Fruit fly (Drosophila melanogaster): Measurements from ENCODE around the gene Pgant5.

Pgant5 gene

dm6 chr2L:5060952-5061478 lies 32.4 kb downstream of the Pgant5 start (continued):
- TF ChIP-seq pum (GFP tag; optimal IDR thresholded peaks at IDR 0.05), result peak; percentile 80
- peak; percentile 38 for TF ChIP-seq Six4 (GFP tag; optimal IDR thresholded peaks at IDR 0.05)
- no peak for TF ChIP-seq CG6272 (GFP tag; IDR thresholded peaks at IDR 0.05)
- TF ChIP-seq Usf (GFP tag; optimal IDR thresholded peaks at IDR 0.05), result no peak
- no peak for TF ChIP-seq CG8765 (GFP tag; IDR thresholded peaks at IDR 0.05)
- no peak for TF ChIP-seq CG2202 (tag; optimal IDR thresholded peaks at IDR 0.05)
- TF ChIP-seq hkb (optimal IDR thresholded peaks at IDR 0.05), result no peak
- TF ChIP-seq hkb (GFP tag; IDR thresholded peaks at IDR 0.05), result peak; percentile 74
- TF ChIP-seq tx (GFP tag; optimal IDR thresholded peaks at IDR 0.05), result no peak
- TF ChIP-seq CG17361 (GFP tag; IDR thresholded peaks at IDR 0.05), result peak; percentile 60
- peak; percentile 43; the same call in 2 of the 3 replicates for TF ChIP-seq B-H1 (GFP tag; IDR thresholded peaks at IDR 0.05)
- peak; percentile 78 for TF ChIP-seq CG6813 (GFP tag; optimal IDR thresholded peaks at IDR 0.05)
- TF ChIP-seq ash1 (GFP tag; optimal IDR thresholded peaks at IDR 0.05), result no peak
- peak; percentile 30; the same call in 2 of the 3 replicates for TF ChIP-seq croc (GFP tag; conservative IDR thresholded peaks at IDR 0.05)
- TF ChIP-seq so (GFP tag; IDR thresholded peaks at IDR 0.05), result peak; percentile 91
- TF ChIP-seq CG43689 (GFP tag; IDR thresholded peaks at IDR 0.05), result 0 out of 2 replicates have a peak, but pooled peaks have one; percentile 36
- peak; percentile 24 for TF ChIP-seq D19A (tag; optimal IDR thresholded peaks at IDR 0.05)
- TF ChIP-seq CTCF (GFP tag; optimal IDR thresholded peaks at IDR 0.05), result no peak
- no peak for TF ChIP-seq tna (GFP tag; IDR thresholded peaks at IDR 0.05; ENCODE audit: partially characterized antibody)
- TF ChIP-seq Jarid2 (GFP tag; optimal IDR thresholded peaks at IDR 0.05), result peak; percentile 12
- TF ChIP-seq CG3838 (GFP tag; optimal IDR thresholded peaks at IDR 0.05), result peak; percentile 9
- peak; percentile 56 for TF ChIP-seq bab2 (GFP tag; optimal IDR thresholded peaks at IDR 0.05)
- TF ChIP-seq HmgD (GFP tag; optimal IDR thresholded peaks at IDR 0.05), result peak; percentile 26
- TF ChIP-seq maf-S (GFP tag; optimal IDR thresholded peaks at IDR 0.05), result peak; percentile 71
- TF ChIP-seq slbo (GFP tag; IDR thresholded peaks at IDR 0.05), result peak; percentile 78
- peak; percentile 28 for TF ChIP-seq Nf-YC (tag; optimal IDR thresholded peaks at IDR 0.05)
- peak; percentile 26 for TF ChIP-seq CG9609 (GFP tag; optimal IDR thresholded peaks at IDR 0.05)
- TF ChIP-seq CG14710 (tag; optimal IDR thresholded peaks at IDR 0.05), result peak; percentile 28
- peak; percentile 54 for TF ChIP-seq CG1603 (tag; optimal IDR thresholded peaks at IDR 0.05)
- TF ChIP-seq Mad (GFP tag; optimal IDR thresholded peaks at IDR 0.05), result no peak
- TF ChIP-seq rib (GFP tag; IDR thresholded peaks at IDR 0.05), result 0 out of 2 replicates have a peak, but pooled peaks have one; percentile 35
- no peak for TF ChIP-seq nerfin-2 (GFP tag; IDR thresholded peaks at IDR 0.05; ENCODE audit: partially characterized antibody)
- peak; percentile 31; the same call in 1 of the 2 replicates for TF ChIP-seq NFAT (GFP tag; IDR thresholded peaks at IDR 0.05)
- TF ChIP-seq CG9437 (GFP tag; optimal IDR thresholded peaks at IDR 0.05), result peak; percentile 49
- no peak for TF ChIP-seq CG6791 (GFP tag; IDR thresholded peaks at IDR 0.05; ENCODE audit: partially characterized antibody)
- peak; percentile 63 for TF ChIP-seq CG15269 (tag; optimal IDR thresholded peaks at IDR 0.05)
- TF ChIP-seq mam (GFP tag; optimal IDR thresholded peaks at IDR 0.05), result peak; percentile 88
- TF ChIP-seq CG9876 (GFP tag; optimal IDR thresholded peaks at IDR 0.05), result no peak
- no peak for TF ChIP-seq HLHmδ (GFP tag; optimal IDR thresholded peaks at IDR 0.05)
- peak; percentile 41 for TF ChIP-seq CG12744 (GFP tag; optimal IDR thresholded peaks at IDR 0.05)
- no peak; the same call in 1 of the 2 replicates for TF ChIP-seq CG7372 (GFP tag; IDR thresholded peaks at IDR 0.05)
- TF ChIP-seq HLH54F (GFP tag; optimal IDR thresholded peaks at IDR 0.05), result peak; percentile 22
- TF ChIP-seq ase (GFP tag; IDR thresholded peaks at IDR 0.05), result peak; percentile 30; the same call in 1 of the 3 replicates
- TF ChIP-seq fd3F (GFP tag; optimal IDR thresholded peaks at IDR 0.05), result peak; percentile 9
- TF ChIP-seq CG15696 (tag; optimal IDR thresholded peaks at IDR 0.05), result no peak
- no peak for TF ChIP-seq CG2129 (GFP tag; IDR thresholded peaks at IDR 0.05; ENCODE audit: partially characterized antibody)
- peak in 1 of 3 experiments; percentile 52 for TF ChIP-seq lola (GFP tag; optimal IDR thresholded peaks at IDR 0.05)
- TF ChIP-seq CG15011 (GFP tag; optimal IDR thresholded peaks at IDR 0.05), result peak; percentile 53
- TF ChIP-seq grau (tag; optimal IDR thresholded peaks at IDR 0.05), result peak; percentile 61
- peak; percentile 63 for TF ChIP-seq ap (GFP tag; IDR thresholded peaks at IDR 0.05)
- TF ChIP-seq Hsf (GFP tag; optimal IDR thresholded peaks at IDR 0.05), result peak; percentile 31
